Fruit fly (Drosophila melanogaster) whole organism, wandering third instar larva: ENCODE data around the gene RtGEF.

ENCODE experiments used
- Hr83 ChIP-seq: fragments of 200-300 bp; sonication (Bioruptor generic); optimal IDR thresholded peaks from 2 replicates; lab custom pipeline; 2016; ENCODE audit warnings: missing biosample characterization, mild to moderate bottlenecking, missing genetic modification characterization, moderate library complexity; ENCODE audit not compliant: poor library complexity, severe bottlenecking
- Jra ChIP-seq: sonication (Bioruptor generic); optimal IDR thresholded peaks from 2 replicates; lab custom pipeline; 2016; ENCODE audit warnings: missing biosample characterization, missing genetic modification characterization
- Mio ChIP-seq: sonication (Bioruptor generic); optimal IDR thresholded peaks from 2 replicates; lab custom pipeline; 2016; ENCODE audit warnings: missing biosample characterization, missing genetic modification characterization
- Myc ChIP-seq: fragments of >200 bp; optimal IDR thresholded peaks from 2 replicates; lab custom pipeline; 2017
- Vsx2 ChIP-seq: fragments of 200-300, 225-300 bp; sonication (Bioruptor generic); optimal IDR thresholded peaks from 2 replicates; lab custom pipeline; 2018; ENCODE audit warnings: missing biosample characterization, missing genetic modification characterization; ENCODE audit not compliant: partially characterized antibody
- br ChIP-seq: fragments of 200-800 bp; sonication (Bioruptor generic); optimal IDR thresholded peaks from 2 replicates; lab custom pipeline; 2016; ENCODE audit warnings: missing biosample characterization, missing genetic modification characterization
- brk ChIP-seq: fragments of 200-800 bp; sonication (Bioruptor generic); optimal IDR thresholded peaks from 2 replicates; lab custom pipeline; 2016; ENCODE audit warnings: missing biosample characterization, mild to moderate bottlenecking, missing genetic modification characterization
- dl ChIP-seq, 2 experiments: fragments of 175-275, 200-275 bp in 1 of 2; fragments of 200-275 bp in 1 of 2; sonication (Bioruptor generic); optimal IDR thresholded peaks; lab custom pipeline; 2018; ENCODE audit warnings: mild to moderate bottlenecking in 2 of 2, missing biosample characterization in 2 of 2, missing genetic modification characterization in 2 of 2, moderate library complexity in 2 of 2; ENCODE audit not compliant: partially characterized antibody in 2 of 2, insufficient read depth in 1 of 2
- fru ChIP-seq: fragments of 200-800 bp; sonication (Bioruptor generic); optimal IDR thresholded peaks from 3 replicates; lab custom pipeline; 2016; ENCODE audit warnings: missing biosample characterization, mild to moderate bottlenecking, missing genetic modification characterization
- h ChIP-seq: fragments of 200-800 bp; sonication (Bioruptor generic); optimal IDR thresholded peaks from 3 replicates; lab custom pipeline; 2016; ENCODE audit warnings: missing biosample characterization, mild to moderate bottlenecking, missing genetic modification characterization
- lola ChIP-seq: fragments of >200 bp; optimal IDR thresholded peaks from 2 replicates; lab custom pipeline; 2017; ENCODE audit warnings: missing biosample characterization, missing genetic modification characterization
- pan ChIP-seq: fragments of >200 bp; optimal IDR thresholded peaks from 2 replicates; lab custom pipeline; 2017
- psq ChIP-seq: fragments of 200-800 bp; sonication (Bioruptor generic); optimal IDR thresholded peaks from 3 replicates; lab custom pipeline; 2017; ENCODE audit warnings: missing biosample characterization, mild to moderate bottlenecking, missing genetic modification characterization, moderate library complexity

DNA sequence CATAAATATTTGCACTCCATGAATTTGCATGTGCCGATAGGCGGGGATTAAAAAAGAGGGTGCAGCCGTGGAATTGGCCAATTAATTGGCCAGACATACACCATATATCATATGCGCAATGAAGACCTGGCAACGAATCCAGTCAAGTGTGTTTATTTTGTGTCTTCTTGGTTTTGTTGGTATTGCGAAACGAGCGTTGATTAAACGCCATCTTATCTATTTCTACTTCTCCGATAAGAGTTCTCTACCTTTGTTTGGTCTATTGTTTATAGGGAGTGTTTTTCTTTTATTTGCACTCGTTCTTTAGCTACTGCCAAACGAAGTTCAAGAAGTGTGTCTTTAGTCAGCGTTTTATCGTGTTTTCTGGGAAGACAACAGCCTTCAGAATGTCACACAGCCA, 12.4 kb upstream of the RtGEF start:
- TF ChIP-seq fru (GFP tag; lab: Kevin White, UChicago) (no peak), pan (no peak), brk (no peak), Myc (lab: Kevin White, UChicago) (no peak), Vsx2 (GFP tag; lab: Kevin White, UChicago) (peak; percentile 19), h (GFP tag; lab: Kevin White, UChicago) (peak; percentile 42), br (GFP tag; lab: Kevin White, UChicago) (peak; percentile 22), dl (GFP tag; optimal IDR thresholded peaks at IDR 0.05; lab: Kevin White, UChicago; ENCODE audit: insufficient read depth in 1 of 2, partially characterized antibody in 2 of 2) (no peak), Jra (GFP tag; lab: Kevin White, UChicago) (no peak), Hr83 (GFP tag; lab: Kevin White, UChicago) (no peak), Mio (no peak), psq (GFP tag; lab: Kevin White, UChicago) (no peak), lola (GFP tag; lab: Kevin White, UChicago) (no peak)
